Fruit fly (Drosophila melanogaster) whole organism, embryonic: ENCODE data around the gene G6P.

Source experiments
- Abd-B ChIP-seq: fragments of 200-800 bp; sonication (Bioruptor generic); optimal IDR thresholded peaks from 2 replicates; lab custom pipeline; 2018; ENCODE audit warnings: missing biosample characterization, mild to moderate bottlenecking, missing genetic modification characterization, moderate library complexity
- Adf1 ChIP-seq: fragments of 200-800 bp; sonication (Bioruptor generic); IDR thresholded peaks from 2 replicates; pipeline ENCODE4 v1.3.6; 2022; ENCODE audit warnings: missing biosample characterization, missing genetic modification characterization
- BEAF-32 ChIP-seq: fragments of 200-800 bp; sonication (Bioruptor generic); optimal IDR thresholded peaks from 3 replicates; lab custom pipeline; 2017; ENCODE audit warnings: missing biosample characterization, missing genetic modification characterization, mild to moderate bottlenecking, moderate library complexity, missing genetic modification reagents
- CG10431 ChIP-seq: fragments of 200-800 bp; sonication (Bioruptor generic); optimal IDR thresholded peaks from 3 replicates; lab custom pipeline; 2018; ENCODE audit warnings: missing biosample characterization, mild to moderate bottlenecking, missing genetic modification characterization
- CG11560 ChIP-seq: fragments of 200-800 bp; sonication (Bioruptor generic); IDR thresholded peaks from 3 replicates; pipeline ENCODE4 v1.3.6; 2022; ENCODE audit warnings: missing biosample characterization, missing genetic modification characterization
- CG12155 ChIP-seq: fragments of 200-800 bp; sonication (Bioruptor generic); optimal IDR thresholded peaks from 3 replicates; lab custom pipeline; 2016; ENCODE audit warnings: missing biosample characterization, missing genetic modification characterization
- CG12769 ChIP-seq: fragments of 200-800 bp; sonication (Bioruptor generic); optimal IDR thresholded peaks from 2 replicates; lab custom pipeline; 2019; ENCODE audit warnings: missing biosample characterization, mild to moderate bottlenecking, missing genetic modification characterization, moderate library complexity
- CG14710 ChIP-seq: fragments of 200-800 bp; sonication (Bioruptor generic); optimal IDR thresholded peaks from 3 replicates; lab custom pipeline; 2019; ENCODE audit warnings: missing biosample characterization, mild to moderate bottlenecking, missing genetic modification characterization, moderate library complexity
- CG15269 ChIP-seq: fragments of 200-800 bp; sonication (Bioruptor generic); optimal IDR thresholded peaks from 2 replicates; lab custom pipeline; 2018; ENCODE audit warnings: missing biosample characterization, mild to moderate bottlenecking, missing genetic modification characterization, moderate library complexity
- CG15479 ChIP-seq: fragments of 200-800 bp; sonication (Bioruptor generic); optimal IDR thresholded peaks from 3 replicates; lab custom pipeline; 2019; ENCODE audit warnings: missing biosample characterization, mild to moderate bottlenecking, missing genetic modification characterization, moderate library complexity
- CG17568 ChIP-seq: fragments of 200-800 bp; sonication (Bioruptor generic); optimal IDR thresholded peaks from 2 replicates; lab custom pipeline; 2018; ENCODE audit warnings: missing biosample characterization, mild to moderate bottlenecking, missing genetic modification characterization, moderate library complexity
- CG2120 ChIP-seq: fragments of 200-800 bp; sonication (Bioruptor generic); optimal IDR thresholded peaks from 3 replicates; lab custom pipeline; 2016; ENCODE audit warnings: missing biosample characterization, missing genetic modification characterization
- CG2199 ChIP-seq: fragments of 200-800 bp; sonication (Bioruptor generic); IDR thresholded peaks from 3 replicates; pipeline ENCODE4 v1.3.6; 2022; ENCODE audit warnings: missing biosample characterization, missing genetic modification characterization
- CG2712 ChIP-seq: fragments of 200-800 bp; optimal IDR thresholded peaks from 3 replicates; lab custom pipeline; 2019; ENCODE audit warnings: missing biosample characterization, mild to moderate bottlenecking, missing genetic modification characterization, moderate library complexity
- CG30431 ChIP-seq: fragments of 200-800 bp; sonication (Bioruptor generic); optimal IDR thresholded peaks from 2 replicates; lab custom pipeline; 2017; ENCODE audit warnings: missing biosample characterization, missing genetic modification characterization
- CG3726 ChIP-seq: fragments of 200-800 bp; sonication (Bioruptor generic); IDR thresholded peaks from 3 replicates; pipeline ENCODE4, ENCODE4 v1.3.6; 2022; ENCODE audit warnings: missing biosample characterization, missing genetic modification characterization
- CG5180 ChIP-seq: fragments of 200-800 bp; sonication (Bioruptor generic); optimal IDR thresholded peaks from 3 replicates; lab custom pipeline; 2017; ENCODE audit warnings: missing biosample characterization, missing genetic modification characterization, mild to moderate bottlenecking, moderate library complexity, missing genetic modification reagents
- CG6791 ChIP-seq: fragments of 200-800 bp; sonication (Bioruptor generic); IDR thresholded peaks from 3 replicates; pipeline ENCODE4 v1.3.6; 2022; ENCODE audit warnings: missing biosample characterization, missing genetic modification characterization; ENCODE audit not compliant: partially characterized antibody
- CG9876 ChIP-seq: fragments of 200-800 bp; sonication (Bioruptor generic); optimal IDR thresholded peaks from 2 replicates; lab custom pipeline; 2016; ENCODE audit warnings: missing biosample characterization, missing genetic modification characterization
- D19A ChIP-seq: fragments of 200-800 bp; optimal IDR thresholded peaks from 3 replicates; lab custom pipeline; 2019; ENCODE audit warnings: missing biosample characterization, mild to moderate bottlenecking, missing genetic modification characterization, moderate library complexity
- Dek ChIP-seq: fragments of 200-800 bp; sonication (Bioruptor generic); optimal IDR thresholded peaks from 3 replicates; lab custom pipeline; 2019; ENCODE audit warnings: missing biosample characterization, mild to moderate bottlenecking, missing genetic modification characterization, moderate library complexity
- Dll ChIP-seq: fragments of 200-800 bp; sonication (Bioruptor generic); IDR thresholded peaks from 4 replicates; pipeline ENCODE4 v1.3.6; 2022; ENCODE audit warnings: missing biosample characterization, missing genetic modification characterization; ENCODE audit not compliant: partially characterized antibody
- Doc3 ChIP-seq: fragments of 200-800 bp; sonication (Bioruptor generic); IDR thresholded peaks from 3 replicates; pipeline ENCODE4 v1.3.6; 2022; ENCODE audit warnings: missing biosample characterization, missing genetic modification characterization; ENCODE audit not compliant: partially characterized antibody
- ERR ChIP-seq: fragments of 200-800 bp; sonication (Bioruptor generic); optimal IDR thresholded peaks from 2 replicates; lab custom pipeline; 2016; ENCODE audit warnings: missing biosample characterization, missing genetic modification characterization
- Fer1 ChIP-seq: fragments of 200-800 bp; sonication (Bioruptor generic); optimal IDR thresholded peaks from 2 replicates; lab custom pipeline; 2017; ENCODE audit warnings: missing biosample characterization, mild to moderate bottlenecking, missing genetic modification characterization
- Jarid2 ChIP-seq: fragments of 200-800 bp; sonication (Bioruptor generic); optimal IDR thresholded peaks from 3 replicates; lab custom pipeline; 2017; ENCODE audit warnings: mild to moderate bottlenecking, missing biosample characterization, missing genetic modification reagents, missing genetic modification characterization
- Kr ChIP-seq: fragments of 200-800 bp; sonication (Bioruptor generic); optimal IDR thresholded peaks from 2 replicates; lab custom pipeline; 2017; ENCODE audit warnings: missing biosample characterization, mild to moderate bottlenecking, missing genetic modification characterization
- Lhr ChIP-seq: fragments of 200-800 bp; sonication (Bioruptor generic); optimal IDR thresholded peaks from 3 replicates; lab custom pipeline; 2017; ENCODE audit warnings: mild to moderate bottlenecking, missing biosample characterization, missing genetic modification reagents, missing genetic modification characterization
- MBD-R2 ChIP-seq: fragments of 200-800 bp; sonication (Bioruptor generic); IDR thresholded peaks from 2 replicates; pipeline ENCODE4 v1.3.6; 2022; ENCODE audit warnings: missing biosample characterization, missing genetic modification characterization
- Med ChIP-seq: fragments of 200-800 bp; sonication (Bioruptor generic); peaks from one replicate; lab custom pipeline; 2016; ENCODE audit warnings: missing biosample characterization, missing genetic modification characterization, mild to moderate bottlenecking, inconsistent platforms, moderate library complexity
- Nf-YC ChIP-seq: fragments of 200-800 bp; optimal IDR thresholded peaks from 3 replicates; lab custom pipeline; 2019; ENCODE audit warnings: missing biosample characterization, mild to moderate bottlenecking, missing genetic modification characterization, moderate library complexity
- Sin3A ChIP-seq: fragments of >200 bp; optimal IDR thresholded peaks from 2 replicates; lab custom pipeline; 2018
- amos ChIP-seq: fragments of 200-800 bp; sonication (Bioruptor generic); IDR thresholded peaks from 2 replicates; pipeline ENCODE4 v1.3.6; 2022; ENCODE audit warnings: missing biosample characterization, missing genetic modification characterization; ENCODE audit not compliant: partially characterized antibody
- ci ChIP-seq: fragments of 200-800 bp; sonication (Bioruptor generic); IDR thresholded peaks from 3 replicates; pipeline ENCODE4 v1.3.6; 2022; ENCODE audit warnings: missing biosample characterization, missing genetic modification characterization
- grn ChIP-seq: fragments of 200-800 bp; sonication (Bioruptor generic); optimal IDR thresholded peaks from 3 replicates; lab custom pipeline; 2017; ENCODE audit warnings: missing biosample characterization, missing genetic modification characterization
- gro ChIP-seq: fragments of 200-800 bp; sonication (Bioruptor generic); optimal IDR thresholded peaks from 2 replicates; lab custom pipeline; 2016; ENCODE audit warnings: missing biosample characterization, missing genetic modification characterization
- h ChIP-seq: fragments of >200 bp; optimal IDR thresholded peaks from 2 replicates; lab custom pipeline; 2017
- insv ChIP-seq, 2 experiments: fragments of 200-800 bp; sonication (Bioruptor generic); optimal IDR thresholded peaks; 3 replicates each; lab custom pipeline; 2016 to 2018; ENCODE audit warnings: missing biosample characterization in 2 of 2, missing genetic modification characterization in 2 of 2
- knrl ChIP-seq: fragments of 200-800 bp; sonication (Bioruptor generic); IDR thresholded peaks from 3 replicates; pipeline ENCODE4 v1.3.6; 2022; ENCODE audit warnings: missing biosample characterization, missing genetic modification characterization; ENCODE audit not compliant: partially characterized antibody
- nmo ChIP-seq: fragments of 200-800 bp; sonication (Bioruptor generic); optimal IDR thresholded peaks from 2 replicates; lab custom pipeline; 2018; ENCODE audit warnings: missing biosample characterization, mild to moderate bottlenecking, missing genetic modification characterization, moderate library complexity
- pan ChIP-seq, 4 experiments: fragments of >200 bp in 3 of 4; fragments of 200-800 bp in 1 of 4; sonication (Bioruptor generic) in 1 of 4; optimal IDR thresholded peaks in 3 of 4; IDR thresholded peaks in 1 of 4; 2 replicates each; pipeline versions ENCODE4 v1.3.6 to Lab custom; 2017 to 2022; ENCODE audit warnings: missing biosample characterization in 2 of 4, missing genetic modification characterization in 2 of 4, mixed read lengths in 1 of 4
- peb ChIP-seq: fragments of 200-800 bp; sonication (Bioruptor generic); IDR thresholded peaks from 2 replicates; pipeline ENCODE4 v1.3.6; 2022; ENCODE audit warnings: missing biosample characterization, missing genetic modification characterization
- psq ChIP-seq: fragments of 200-800 bp; sonication (Bioruptor generic); optimal IDR thresholded peaks from 2 replicates; lab custom pipeline; 2017; ENCODE audit warnings: missing biosample characterization, missing genetic modification characterization
- sna ChIP-seq: fragments of 200-800 bp; sonication (Bioruptor generic); IDR thresholded peaks from 2 replicates; pipeline ENCODE4 v1.3.6; 2022; ENCODE audit warnings: missing biosample characterization, missing genetic modification characterization; ENCODE audit not compliant: partially characterized antibody
- sob ChIP-seq: fragments of 200-800 bp; sonication (Bioruptor generic); IDR thresholded peaks from 2 replicates; pipeline ENCODE4 v1.3.6; 2022; ENCODE audit warnings: missing biosample characterization, missing genetic modification characterization
- sug ChIP-seq: fragments of 200-800 bp; optimal IDR thresholded peaks from 2 replicates; lab custom pipeline; 2019; ENCODE audit warnings: missing biosample characterization, mild to moderate bottlenecking, missing genetic modification characterization, moderate library complexity
- unpg ChIP-seq: fragments of 200-800 bp; sonication (Bioruptor generic); optimal IDR thresholded peaks from 3 replicates; lab custom pipeline; 2018; ENCODE audit warnings: missing biosample characterization, mild to moderate bottlenecking, missing genetic modification characterization, moderate library complexity
- zfh2 ChIP-seq: fragments of 200-800 bp; sonication (Bioruptor generic); optimal IDR thresholded peaks from 2 replicates; lab custom pipeline; 2016; ENCODE audit warnings: missing biosample characterization, missing genetic modification characterization

The G6P gene

DNA sequence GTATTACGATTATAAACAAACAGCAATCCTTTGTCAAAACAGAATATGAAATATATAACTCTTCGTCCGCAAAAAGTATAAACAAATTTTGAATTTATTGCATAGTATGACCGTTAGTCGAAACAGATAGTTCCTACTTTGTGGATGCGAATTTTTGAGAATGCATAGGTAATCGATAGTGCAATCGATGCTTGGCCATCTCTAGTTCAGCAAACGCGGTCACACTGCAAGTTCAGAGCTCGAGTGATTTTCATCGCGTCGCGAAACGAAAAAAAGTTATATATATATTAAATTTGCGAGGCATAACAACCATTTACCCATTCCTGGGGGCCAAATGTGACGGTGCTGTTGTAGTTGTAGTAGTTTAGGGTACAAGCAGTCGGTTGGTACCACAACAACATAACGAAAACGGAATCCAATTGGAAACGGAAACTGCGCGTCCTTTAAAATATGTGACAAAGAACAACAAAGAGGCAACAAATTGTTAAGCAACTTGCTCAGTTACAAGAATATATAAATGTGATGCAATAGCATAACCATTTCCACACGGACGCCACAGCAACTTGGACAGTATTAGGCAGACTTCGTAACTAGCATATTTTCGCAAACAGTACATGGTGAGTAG lies 41.5 kb upstream of the G6P start, which contains the start of gene CG2991 (continued):
- no peak for TF ChIP-seq CG30431 (GFP tag; lab: Kevin White, UChicago)
- TF ChIP-seq CG14710: peak; percentile 60
- peak; percentile 43 for TF ChIP-seq unpg (GFP tag; lab: Kevin White, UChicago)
- peak; percentile 91 for TF ChIP-seq CG6791 (GFP tag; lab: Robert Waterston, UW)
- TF ChIP-seq BEAF-32 (GFP tag; lab: Kevin White, UChicago): peak; percentile 93
- TF ChIP-seq ci (GFP tag; lab: Robert Waterston, UW): peak; percentile 14; the same call in 2 of the 3 replicates
- no peak for TF ChIP-seq grn
- no peak for TF ChIP-seq CG15479 (GFP tag; lab: Kevin White, UChicago)
- 0 out of 3 replicates have a peak, but pooled peaks have one; percentile 40 for TF ChIP-seq CG2199 (GFP tag; lab: Robert Waterston, UW)
- peak; percentile 58 for TF ChIP-seq Nf-YC (tag; lab: Kevin White, UChicago)
- TF ChIP-seq Sin3A (lab: Kevin White, UChicago): peak; percentile 39
- no peak for TF ChIP-seq CG11560 (tag; lab: Robert Waterston, UW)
- peak in 1 of 2 experiments; percentile 97 for TF ChIP-seq insv (GFP tag; optimal IDR thresholded peaks at IDR 0.05; lab: Kevin White, UChicago)
- peak; percentile 82 for TF ChIP-seq knrl (GFP tag; lab: Robert Waterston, UW)
- TF ChIP-seq CG5180 (GFP tag; lab: Kevin White, UChicago): peak; percentile 18
- TF ChIP-seq Fer1 (GFP tag; lab: Kevin White, UChicago): peak; percentile 55
- peak; percentile 44 for TF ChIP-seq CG12769 (tag; lab: Kevin White, UChicago)
- TF ChIP-seq h (lab: Kevin White, UChicago): no peak
- peak; percentile 48 for TF ChIP-seq gro (GFP tag; lab: Kevin White, UChicago)
- TF ChIP-seq peb (GFP tag; lab: Robert Waterston, UW): no peak
- TF ChIP-seq sna (GFP tag; lab: Robert Waterston, UW): peak; percentile 87
- peak; percentile 57 for TF ChIP-seq sob
- no peak for TF ChIP-seq Adf1
- peak; percentile 20 for TF ChIP-seq CG12155
- TF ChIP-seq Med (GFP tag; lab: Kevin White, UChicago): peak; percentile 85
- TF ChIP-seq Lhr (GFP tag; lab: Kevin White, UChicago): peak; percentile 43
- no peak for TF ChIP-seq CG3726
- peak; percentile 41 for TF ChIP-seq CG2120 (GFP tag; lab: Kevin White, UChicago)
- peak; percentile 52 for TF ChIP-seq Jarid2 (GFP tag; lab: Kevin White, UChicago)
- TF ChIP-seq CG10431 (GFP tag; lab: Kevin White, UChicago): peak; percentile 36
- TF ChIP-seq nmo: peak; percentile 56
- peak; percentile 36 for TF ChIP-seq Abd-B (GFP tag; lab: Kevin White, UChicago)
- TF ChIP-seq CG15269: peak; percentile 11
- peak; percentile 90; the same call in 1 of the 2 replicates for TF ChIP-seq amos (GFP tag; lab: Robert Waterston, UW)
- TF ChIP-seq CG2712 (tag; lab: Kevin White, UChicago): peak; percentile 56
- TF ChIP-seq Doc3 (GFP tag; lab: Robert Waterston, UW): peak; percentile 74
- peak; percentile 48 for TF ChIP-seq CG17568 (GFP tag; lab: Kevin White, UChicago)
- no peak for TF ChIP-seq pan (optimal IDR thresholded peaks at IDR 0.05; lab: Kevin White, UChicago)
- no peak for TF ChIP-seq pan (GFP tag; optimal IDR thresholded peaks at IDR 0.05 in 1 of 2, IDR thresholded peaks at IDR 0.05 in 1 of 2)
- TF ChIP-seq Kr (GFP tag; lab: Kevin White, UChicago): no peak
- TF ChIP-seq MBD-R2 (GFP tag; lab: Robert Waterston, UW): peak; percentile 75
- TF ChIP-seq Dll (GFP tag; lab: Robert Waterston, UW): peak; percentile 83
- peak; percentile 52 for TF ChIP-seq D19A
- TF ChIP-seq sug (tag; lab: Kevin White, UChicago): peak; percentile 63
- peak; percentile 51 for TF ChIP-seq ERR (GFP tag; lab: Kevin White, UChicago)
- TF ChIP-seq zfh2: peak; percentile 3
- no peak for TF ChIP-seq CG9876 (GFP tag; lab: Kevin White, UChicago)
- no peak for TF ChIP-seq psq (GFP tag; lab: Kevin White, UChicago)
- TF ChIP-seq Dek (tag; lab: Kevin White, UChicago): peak; percentile 61
